Fruit fly (Drosophila melanogaster): ENCODE measurements around the gene muc.

The muc gene

dm6 chr2L:7420305-7421287 lies 6.1 kb upstream of the muc start (continued):
- TF ChIP-seq CG3281 (GFP tag; optimal IDR thresholded peaks at IDR 0.05): peak; percentile 68
- TF ChIP-seq unpg (GFP tag; optimal IDR thresholded peaks at IDR 0.05): peak; percentile 10
- TF ChIP-seq CG2202 (tag; optimal IDR thresholded peaks at IDR 0.05): no peak
- peak; percentile 90 for TF ChIP-seq sens (GFP tag)
- no peak; the same call in 2 of the 3 replicates for TF ChIP-seq C15 (GFP tag; IDR thresholded peaks at IDR 0.05)
- peak; percentile 71 for TF ChIP-seq Fer3 (tag; optimal IDR thresholded peaks at IDR 0.05)
- peak; percentile 72 for TF ChIP-seq CG1792 (GFP tag; optimal IDR thresholded peaks at IDR 0.05)
- TF ChIP-seq CG18599 (GFP tag; optimal IDR thresholded peaks at IDR 0.05): peak; percentile 94
- TF ChIP-seq trh (GFP tag; optimal IDR thresholded peaks at IDR 0.05): no peak
- no peak for TF ChIP-seq CTCF (GFP tag; optimal IDR thresholded peaks at IDR 0.05)
- peak; percentile 62 for TF ChIP-seq CG12659 (GFP tag; optimal IDR thresholded peaks at IDR 0.05)
- TF ChIP-seq Dek (tag; optimal IDR thresholded peaks at IDR 0.05): peak; percentile 68
- no peak for TF ChIP-seq nerfin-1 (tag; optimal IDR thresholded peaks at IDR 0.05)
- TF ChIP-seq Nf-YC (tag; optimal IDR thresholded peaks at IDR 0.05): no peak
- TF ChIP-seq abd-A (tag; optimal IDR thresholded peaks at IDR 0.05): no peak
- TF ChIP-seq hb (GFP tag; IDR thresholded peaks at IDR 0.05; ENCODE audit: partially characterized antibody): no peak
- TF ChIP-seq CG10654 (GFP tag; optimal IDR thresholded peaks at IDR 0.05): no peak
- peak; percentile 79 for TF ChIP-seq CG4360 (GFP tag; IDR thresholded peaks at IDR 0.05)
- peak; percentile 71 for TF ChIP-seq Myb (GFP tag; optimal IDR thresholded peaks at IDR 0.05)
- no peak for TF ChIP-seq Kr (GFP tag; optimal IDR thresholded peaks at IDR 0.05)
- TF ChIP-seq odd (GFP tag; optimal IDR thresholded peaks at IDR 0.05): no peak
- TF ChIP-seq CG5245 (GFP tag; optimal IDR thresholded peaks at IDR 0.05): no peak
- peak; percentile 19 for TF ChIP-seq CG12942 (GFP tag; optimal IDR thresholded peaks at IDR 0.05)
- TF ChIP-seq kay (GFP tag; optimal IDR thresholded peaks at IDR 0.05): no peak
- TF ChIP-seq stwl (tag; optimal IDR thresholded peaks at IDR 0.05): no peak
- TF ChIP-seq org-1 (GFP tag; optimal IDR thresholded peaks at IDR 0.05): peak; percentile 62
- no peak for TF ChIP-seq CG30020 (tag; optimal IDR thresholded peaks at IDR 0.05)
- TF ChIP-seq CG33557 (GFP tag; optimal IDR thresholded peaks at IDR 0.05): no peak
- TF ChIP-seq CG3995 (GFP tag; optimal IDR thresholded peaks at IDR 0.05): peak; percentile 12
- peak; percentile 37 for TF ChIP-seq CG13424 (tag; optimal IDR thresholded peaks at IDR 0.05)
- peak; percentile 68 for TF ChIP-seq sob (GFP tag; IDR thresholded peaks at IDR 0.05)
- peak; percentile 43 for TF ChIP-seq CG3163 (GFP tag; optimal IDR thresholded peaks at IDR 0.05)
- peak; percentile 29; the same call in 1 of the 2 replicates for TF ChIP-seq Poxn (GFP tag; IDR thresholded peaks at IDR 0.05)
- no peak for TF ChIP-seq Xbp1 (GFP tag; optimal IDR thresholded peaks at IDR 0.05)
- TF ChIP-seq CG7271 (tag; optimal IDR thresholded peaks at IDR 0.05): no peak
- TF ChIP-seq toy (GFP tag; IDR thresholded peaks at IDR 0.05): peak; percentile 24; the same call in 1 of the 2 replicates
- no peak; the same call in 1 of the 2 replicates for TF ChIP-seq CG8765 (GFP tag; IDR thresholded peaks at IDR 0.05)
- no peak for TF ChIP-seq pzg (GFP tag; optimal IDR thresholded peaks at IDR 0.05)
- no peak for TF ChIP-seq gsb (GFP tag; IDR thresholded peaks at IDR 0.05)
- no peak for TF ChIP-seq CG12071 (GFP tag; optimal IDR thresholded peaks at IDR 0.05)
- TF ChIP-seq Med (GFP tag): peak; percentile 94
- no peak for TF ChIP-seq CG3838 (GFP tag; optimal IDR thresholded peaks at IDR 0.05)
- TF ChIP-seq pho (GFP tag; optimal IDR thresholded peaks at IDR 0.05): peak; percentile 68
- TF ChIP-seq dati (GFP tag; IDR thresholded peaks at IDR 0.05): peak; percentile 44; the same call in 1 of the 2 replicates
- peak; percentile 60 for TF ChIP-seq Nf-YA (GFP tag; IDR thresholded peaks at IDR 0.05)
- TF ChIP-seq ham (GFP tag; IDR thresholded peaks at IDR 0.05): no peak
- TF ChIP-seq CG7928 (GFP tag; optimal IDR thresholded peaks at IDR 0.05): no peak
- no peak for TF ChIP-seq CG2875 (GFP tag; optimal IDR thresholded peaks at IDR 0.05)
- TF ChIP-seq CG17612 (GFP tag; IDR thresholded peaks at IDR 0.05): no peak
- no peak for TF ChIP-seq HmgD (GFP tag; optimal IDR thresholded peaks at IDR 0.05)

Measured in whole organism, embryonic.